Fruit fly (Drosophila melanogaster) whole organism, wandering third instar larva: ENCODE measurements around the gene CG34124.

Source experiments
- Abd-B ChIP-seq: fragments of >200 bp; optimal IDR thresholded peaks from 2 replicates; lab custom pipeline; 2017; ENCODE audit warnings: missing biosample characterization, missing genetic modification characterization
- CG32264 ChIP-seq: fragments of 200-800 bp; sonication (Bioruptor generic); optimal IDR thresholded peaks from 2 replicates; lab custom pipeline; 2016; ENCODE audit warnings: missing biosample characterization, missing genetic modification characterization
- CG9705 ChIP-seq: fragments of 200-800 bp; sonication (Bioruptor generic); optimal IDR thresholded peaks from 2 replicates; lab custom pipeline; 2018; ENCODE audit warnings: missing biosample characterization, mild to moderate bottlenecking, missing genetic modification characterization
- CrebA ChIP-seq: fragments of 200-800 bp; sonication (Bioruptor generic); optimal IDR thresholded peaks from 2 replicates; lab custom pipeline; 2016; ENCODE audit warnings: missing biosample characterization, mild to moderate bottlenecking, missing genetic modification characterization, borderline replicate concordance
- Dif ChIP-seq: fragments of 200-275, 200-300 bp; sonication (Bioruptor generic); optimal IDR thresholded peaks from 2 replicates; lab custom pipeline; 2018; ENCODE audit warnings: missing biosample characterization, missing genetic modification characterization; ENCODE audit not compliant: partially characterized antibody
- GATAd ChIP-seq: sonication (Bioruptor generic); optimal IDR thresholded peaks from 2 replicates; lab custom pipeline; 2016; ENCODE audit warnings: missing biosample characterization, missing genetic modification characterization
- HLH106 ChIP-seq: fragments of 200-800 bp; optimal IDR thresholded peaks from 3 replicates; lab custom pipeline; 2019; ENCODE audit warnings: missing biosample characterization, mild to moderate bottlenecking, missing genetic modification characterization, moderate library complexity
- Hnf4 ChIP-seq: fragments of 200-800 bp; sonication (Bioruptor generic); optimal IDR thresholded peaks from 2 replicates; lab custom pipeline; 2016; ENCODE audit warnings: missing biosample characterization, mild to moderate bottlenecking, missing genetic modification characterization
- Hr78 ChIP-seq: fragments of >200 bp; optimal IDR thresholded peaks from 2 replicates; lab custom pipeline; 2017; ENCODE audit warnings: missing biosample characterization, missing genetic modification characterization
- Hr83 ChIP-seq: fragments of 200-300 bp; sonication (Bioruptor generic); optimal IDR thresholded peaks from 2 replicates; lab custom pipeline; 2016; ENCODE audit warnings: missing biosample characterization, mild to moderate bottlenecking, missing genetic modification characterization, moderate library complexity; ENCODE audit not compliant: poor library complexity, severe bottlenecking
- Jra ChIP-seq: sonication (Bioruptor generic); optimal IDR thresholded peaks from 2 replicates; lab custom pipeline; 2016; ENCODE audit warnings: missing biosample characterization, missing genetic modification characterization
- Myc ChIP-seq: fragments of >200 bp; optimal IDR thresholded peaks from 2 replicates; lab custom pipeline; 2017
- N ChIP-seq: fragments of >200 bp; optimal IDR thresholded peaks from 2 replicates; lab custom pipeline; 2018; ENCODE audit warnings: missing biosample characterization, missing external identifiers, missing genetic modification characterization
- OdsH ChIP-seq: fragments of 200-800 bp; sonication (Bioruptor generic); optimal IDR thresholded peaks from 2 replicates; lab custom pipeline; 2016; ENCODE audit warnings: missing biosample characterization, mild to moderate bottlenecking, missing genetic modification characterization
- Rel ChIP-seq, 2 experiments: fragments of 200-800 bp; sonication (Bioruptor generic) in 1 of 2; optimal IDR thresholded peaks; 2 replicates in 1 of 2; 3 replicates in 1 of 2; lab custom pipeline; 2016 to 2019; ENCODE audit warnings: mild to moderate bottlenecking in 2 of 2, missing biosample characterization in 2 of 2, missing genetic modification characterization in 2 of 2, moderate library complexity in 1 of 2
- Sp1 ChIP-seq: fragments of 200-800 bp; sonication (Bioruptor generic); optimal IDR thresholded peaks from 3 replicates; lab custom pipeline; 2019; ENCODE audit warnings: missing biosample characterization, mild to moderate bottlenecking, missing genetic modification characterization, moderate library complexity
- Vsx2 ChIP-seq: fragments of 200-300, 225-300 bp; sonication (Bioruptor generic); optimal IDR thresholded peaks from 2 replicates; lab custom pipeline; 2018; ENCODE audit warnings: missing biosample characterization, missing genetic modification characterization; ENCODE audit not compliant: partially characterized antibody
- br ChIP-seq: fragments of 200-800 bp; sonication (Bioruptor generic); optimal IDR thresholded peaks from 2 replicates; lab custom pipeline; 2016; ENCODE audit warnings: missing biosample characterization, missing genetic modification characterization
- dl ChIP-seq, 2 experiments: fragments of 175-275, 200-275 bp in 1 of 2; fragments of 200-275 bp in 1 of 2; sonication (Bioruptor generic); optimal IDR thresholded peaks; lab custom pipeline; 2018; ENCODE audit warnings: mild to moderate bottlenecking in 2 of 2, missing biosample characterization in 2 of 2, missing genetic modification characterization in 2 of 2, moderate library complexity in 2 of 2; ENCODE audit not compliant: partially characterized antibody in 2 of 2, insufficient read depth in 1 of 2
- dmrt93B ChIP-seq: fragments of 200-800 bp; sonication (Bioruptor generic); optimal IDR thresholded peaks from 2 replicates; lab custom pipeline; 2018; ENCODE audit warnings: missing biosample characterization, mild to moderate bottlenecking, missing genetic modification characterization
- dsf ChIP-seq: sonication (Bioruptor generic); optimal IDR thresholded peaks from 2 replicates; lab custom pipeline; 2016; ENCODE audit warnings: missing biosample characterization, missing genetic modification characterization, borderline replicate concordance
- ey ChIP-seq: fragments of 200-800 bp; sonication (Bioruptor generic); optimal IDR thresholded peaks from 2 replicates; lab custom pipeline; 2016; ENCODE audit warnings: missing biosample characterization, missing genetic modification characterization
- foxo ChIP-seq, 2 experiments: fragments of 200-800 bp; sonication (Bioruptor generic); optimal IDR thresholded peaks; 2 replicates in 1 of 2; 3 replicates in 1 of 2; lab custom pipeline; 2016 to 2017; ENCODE audit warnings: missing biosample characterization in 2 of 2, missing genetic modification characterization in 2 of 2
- fru ChIP-seq: fragments of 200-800 bp; sonication (Bioruptor generic); optimal IDR thresholded peaks from 3 replicates; lab custom pipeline; 2016; ENCODE audit warnings: missing biosample characterization, mild to moderate bottlenecking, missing genetic modification characterization
- h ChIP-seq: fragments of 200-800 bp; sonication (Bioruptor generic); optimal IDR thresholded peaks from 3 replicates; lab custom pipeline; 2016; ENCODE audit warnings: missing biosample characterization, mild to moderate bottlenecking, missing genetic modification characterization
- lola ChIP-seq: fragments of >200 bp; optimal IDR thresholded peaks from 2 replicates; lab custom pipeline; 2017; ENCODE audit warnings: missing biosample characterization, missing genetic modification characterization
- pan ChIP-seq: fragments of >200 bp; optimal IDR thresholded peaks from 2 replicates; lab custom pipeline; 2017
- rgr ChIP-seq: fragments of 200-800 bp; sonication (Bioruptor generic); optimal IDR thresholded peaks from 3 replicates; lab custom pipeline; 2016; ENCODE audit warnings: missing biosample characterization, mild to moderate bottlenecking, missing genetic modification characterization
- sage ChIP-seq: fragments of 200-800 bp; sonication (Bioruptor generic); optimal IDR thresholded peaks from 2 replicates; lab custom pipeline; 2016; ENCODE audit warnings: missing biosample characterization, mild to moderate bottlenecking, missing genetic modification characterization
- sv ChIP-seq: fragments of 200-800 bp; sonication (Bioruptor generic); optimal IDR thresholded peaks from 3 replicates; lab custom pipeline; 2016; ENCODE audit warnings: missing biosample characterization, missing genetic modification characterization
- tai ChIP-seq: sonication (Bioruptor generic); optimal IDR thresholded peaks from 2 replicates; lab custom pipeline; 2016; ENCODE audit warnings: missing biosample characterization, missing genetic modification characterization
- usp ChIP-seq: fragments of >200 bp; optimal IDR thresholded peaks from 2 replicates; lab custom pipeline; 2017; ENCODE audit warnings: missing biosample characterization, missing genetic modification characterization

Gene CG34124

dm6 chr2L:4949453-4950045 lies 8.7 kb upstream of the CG34124 start, which contains the start of gene jet:
TSS of gene jet (minus strand) at chr2L:4949784.
- TF ChIP-seq Rel (GFP tag; optimal IDR thresholded peaks at IDR 0.05; lab: Kevin White, UChicago) (no peak), Rel (tag; optimal IDR thresholded peaks at IDR 0.05; lab: Kevin White, UChicago) (no peak), Myc (lab: Kevin White, UChicago) (peak; percentile 10)
- TF ChIP-seq, all 38 proteins: peak for 1

dm6 chr2L:4950667-4951066 lies 7.5 kb upstream of the CG34124 start, which contains the start of gene Jon25Biii:
TSS of gene Jon25Biii (minus strand) at chr2L:4950767.
- TF ChIP-seq lola (GFP tag; lab: Kevin White, UChicago) = no peak
- no peak for TF ChIP-seq h (GFP tag; lab: Kevin White, UChicago)
- no peak for TF ChIP-seq foxo (GFP tag; optimal IDR thresholded peaks at IDR 0.05; lab: Kevin White, UChicago)
- no peak for TF ChIP-seq CG9705
- no peak for TF ChIP-seq tai (GFP tag; lab: Kevin White, UChicago)
- no peak for TF ChIP-seq ey (GFP tag; lab: Kevin White, UChicago)
- no peak for TF ChIP-seq Vsx2 (GFP tag; lab: Kevin White, UChicago)

- TF ChIP-seq Myc (lab: Kevin White, UChicago) (no peak), Jra (GFP tag; lab: Kevin White, UChicago) (no peak), h (GFP tag; lab: Kevin White, UChicago) (peak; percentile 60), N (GFP tag; lab: Kevin White, UChicago) (no peak), dl (GFP tag; optimal IDR thresholded peaks at IDR 0.05; lab: Kevin White, UChicago; ENCODE audit: insufficient read depth in 1 of 2, partially characterized antibody in 2 of 2) (no peak), Hr83 (no peak)
Measured at dm6 chr2L:4953086-4953570, 5.1 kb upstream of the CG34124 start, which contains the start of gene Jon25Bii. TSS of gene Jon25Bii (minus strand) at chr2L:4953136.

dm6 chr2L:4955094-4955823 lies 3.0 kb upstream of the CG34124 start, which contains the start of the genes Jon25Bi and Marcal1:
TSS of gene Jon25Bi (minus strand) at chr2L:4955144.
TSS of gene Marcal1 (plus strand) at chr2L:4955509.
- TF ChIP-seq Hnf4 (GFP tag; lab: Kevin White, UChicago) (no peak), dsf (GFP tag; lab: Kevin White, UChicago) (no peak), Vsx2 (GFP tag; lab: Kevin White, UChicago) (no peak), rgr (GFP tag; lab: Kevin White, UChicago) (no peak), pan (no peak), GATAd (GFP tag; lab: Kevin White, UChicago) (no peak), Hr83 (no peak)

- TF ChIP-seq h (GFP tag; lab: Kevin White, UChicago) = no peak
- TF ChIP-seq Sp1 (GFP tag; lab: Kevin White, UChicago) = no peak
- peak; percentile 53 for TF ChIP-seq HLH106 (tag; lab: Kevin White, UChicago)
- no peak for TF ChIP-seq CG32264 (GFP tag; lab: Kevin White, UChicago)
- TF ChIP-seq rgr (GFP tag; lab: Kevin White, UChicago) = no peak
- TF ChIP-seq Myc (lab: Kevin White, UChicago) = peak; percentile 88
- TF ChIP-seq fru (GFP tag; lab: Kevin White, UChicago) = no peak
- no peak for TF ChIP-seq dmrt93B (GFP tag; lab: Kevin White, UChicago)
- TF ChIP-seq sv (GFP tag; lab: Kevin White, UChicago) = no peak
- TF ChIP-seq Jra (GFP tag; lab: Kevin White, UChicago) = no peak
- no peak for TF ChIP-seq dl (GFP tag; optimal IDR thresholded peaks at IDR 0.05; lab: Kevin White, UChicago; ENCODE audit: insufficient read depth in 1 of 2, partially characterized antibody in 2 of 2)
- no peak for TF ChIP-seq foxo (GFP tag; optimal IDR thresholded peaks at IDR 0.05; lab: Kevin White, UChicago)
- TF ChIP-seq Dif (GFP tag; lab: Kevin White, UChicago) = no peak
- TF ChIP-seq usp = no peak
- no peak for TF ChIP-seq pan
- no peak for TF ChIP-seq br
- peak; percentile 24 for TF ChIP-seq CG9705
- no peak for TF ChIP-seq Hr83
- no peak for TF ChIP-seq Hr78 (GFP tag; lab: Kevin White, UChicago)
- TF ChIP-seq sage (GFP tag; lab: Kevin White, UChicago) = no peak
- TF ChIP-seq OdsH (GFP tag; lab: Kevin White, UChicago) = peak; percentile 24
- no peak for TF ChIP-seq CrebA (GFP tag; lab: Kevin White, UChicago)
- TF ChIP-seq Abd-B (GFP tag; lab: Kevin White, UChicago) = no peak
Measured at dm6 chr2L:4965420-4965819, 7.2 kb downstream of the CG34124 start, which contains the start of gene CG34125. TSS of gene CG34125 (plus strand) at chr2L:4965673.
